Fruit fly (Drosophila melanogaster) S2 (cell line): ENCODE data around the gene Nemp.

Experiments
- CG8478 ChIP-seq: fragments of >200 bp; optimal IDR thresholded peaks from 2 replicates; lab custom pipeline; 2018
- CTCF ChIP-seq, 2 experiments: fragments of >200 bp; optimal IDR thresholded peaks; 2 replicates each; lab custom pipeline; 2018

DNA sequence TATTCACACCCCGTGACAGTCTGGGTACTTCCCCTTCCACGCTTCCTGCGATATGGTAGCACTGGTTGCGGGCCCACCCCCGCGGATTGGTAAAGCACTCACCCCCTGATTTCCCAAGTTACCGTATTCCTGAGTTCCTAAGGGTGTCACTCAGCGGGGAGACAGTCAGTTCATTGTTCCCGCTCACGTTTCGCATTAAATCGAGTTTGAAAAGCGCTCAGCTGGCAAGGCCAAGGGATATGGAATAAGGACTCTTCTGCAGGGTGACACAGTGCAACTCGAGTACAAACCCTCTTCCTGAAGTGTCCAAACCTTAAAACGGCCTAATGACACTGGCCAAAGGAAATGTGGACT, 33.3 kb upstream of the Nemp start:
- TF ChIP-seq CTCF (optimal IDR thresholded peaks at IDR 0.05; lab: Kevin White, UChicago), result no peak
- no peak for TF ChIP-seq CG8478
